Fruit fly (Drosophila melanogaster) whole organism, embryonic: ENCODE measurements around the gene CG9316.

Experiments
- Adf1 ChIP-seq: fragments of 200-800 bp; sonication (Bioruptor generic); IDR thresholded peaks from 2 replicates; pipeline ENCODE4 v1.3.6; 2022; ENCODE audit warnings: missing biosample characterization, missing genetic modification characterization
- Bgb ChIP-seq: fragments of 200-800 bp; sonication (Bioruptor generic); IDR thresholded peaks from 2 replicates; pipeline ENCODE4 v1.3.6; 2022; ENCODE audit warnings: missing biosample characterization, missing genetic modification characterization; ENCODE audit not compliant: partially characterized antibody
- BtbVII ChIP-seq: fragments of 200-800 bp; sonication (Bioruptor generic); optimal IDR thresholded peaks from 3 replicates; lab custom pipeline; 2017; ENCODE audit warnings: missing biosample characterization, mild to moderate bottlenecking, missing genetic modification characterization
- C15 ChIP-seq: fragments of 200-800 bp; sonication (Bioruptor generic); IDR thresholded peaks from 3 replicates; pipeline ENCODE4 v1.3.6; 2022; ENCODE audit warnings: missing biosample characterization, missing genetic modification characterization
- CG10321 ChIP-seq: fragments of 200-800 bp; sonication (Bioruptor generic); IDR thresholded peaks from 2 replicates; pipeline ENCODE4 v1.3.6; 2022; ENCODE audit warnings: missing biosample characterization, missing genetic modification characterization
- CG1603 ChIP-seq: fragments of 200-800 bp; sonication (Bioruptor generic); optimal IDR thresholded peaks from 2 replicates; lab custom pipeline; 2019; ENCODE audit warnings: missing biosample characterization, mild to moderate bottlenecking, missing genetic modification characterization, moderate library complexity
- CG17829 ChIP-seq: fragments of 200-800 bp; optimal IDR thresholded peaks from 2 replicates; lab custom pipeline; 2019; ENCODE audit warnings: missing biosample characterization, mild to moderate bottlenecking, missing genetic modification characterization, moderate library complexity
- CG18011 ChIP-seq: fragments of 200-800 bp; sonication (Bioruptor generic); optimal IDR thresholded peaks from 2 replicates; lab custom pipeline; 2017; ENCODE audit warnings: missing biosample characterization, missing genetic modification characterization, mild to moderate bottlenecking, moderate library complexity, missing genotype
- CG1832 ChIP-seq: fragments of 200-800 bp; sonication (Bioruptor generic); optimal IDR thresholded peaks from 2 replicates; lab custom pipeline; 2017; ENCODE audit warnings: missing biosample characterization, mild to moderate bottlenecking, missing genetic modification characterization, inconsistent platforms
- CG18599 ChIP-seq: fragments of 200-800 bp; sonication (Bioruptor generic); optimal IDR thresholded peaks from 3 replicates; lab custom pipeline; 2017; ENCODE audit warnings: missing biosample characterization, missing genetic modification characterization, mild to moderate bottlenecking, moderate library complexity, missing genetic modification reagents
- CG34422 ChIP-seq: fragments of 200-800 bp; sonication (Bioruptor generic); IDR thresholded peaks from 3 replicates; pipeline ENCODE4 v1.3.6; 2022; ENCODE audit warnings: missing biosample characterization, missing genetic modification characterization
- CG4820 ChIP-seq: fragments of 200-800 bp; sonication (Bioruptor generic); optimal IDR thresholded peaks from 3 replicates; lab custom pipeline; 2016; ENCODE audit warnings: missing biosample characterization, missing genetic modification characterization
- CG6689 ChIP-seq: fragments of 200-800 bp; sonication (Bioruptor generic); IDR thresholded peaks from 2 replicates; pipeline ENCODE4 v1.3.6; 2022; ENCODE audit warnings: missing biosample characterization, missing genetic modification characterization
- CG8765 ChIP-seq: fragments of 200-800 bp; sonication (Bioruptor generic); IDR thresholded peaks from 2 replicates; pipeline ENCODE4 v1.3.6; 2022; ENCODE audit warnings: missing biosample characterization, missing genetic modification characterization
- CTCF ChIP-seq: fragments of 200-800 bp; sonication (Bioruptor generic); optimal IDR thresholded peaks from 2 replicates; lab custom pipeline; 2017; ENCODE audit warnings: missing biosample characterization, mild to moderate bottlenecking, missing genetic modification characterization, moderate library complexity
- Deaf1 ChIP-seq: fragments of 200-800 bp; optimal IDR thresholded peaks from 3 replicates; lab custom pipeline; 2019; ENCODE audit warnings: missing biosample characterization, mild to moderate bottlenecking, missing genetic modification characterization, moderate library complexity
- Drgx ChIP-seq: fragments of 200-800 bp; sonication (Bioruptor generic); IDR thresholded peaks from 2 replicates; pipeline ENCODE4 v1.3.6; 2022; ENCODE audit warnings: missing biosample characterization, missing genetic modification characterization
- Ets65A ChIP-seq: fragments of 200-800 bp; sonication (Bioruptor generic); peaks from one replicate; lab custom pipeline; 2016; ENCODE audit warnings: missing biosample characterization, missing genetic modification characterization
- Hand ChIP-seq: fragments of 200-800 bp; sonication (Bioruptor generic); optimal IDR thresholded peaks from 2 replicates; lab custom pipeline; 2017; ENCODE audit warnings: mild to moderate bottlenecking, missing biosample characterization, missing genetic modification reagents, missing genetic modification characterization
- HmgD ChIP-seq: fragments of 200-800 bp; sonication (Bioruptor generic); optimal IDR thresholded peaks from 3 replicates; lab custom pipeline; 2016; ENCODE audit warnings: missing biosample characterization, missing genetic modification characterization
- Hr39 ChIP-seq: fragments of >200 bp; optimal IDR thresholded peaks from 2 replicates; lab custom pipeline; 2017
- Med ChIP-seq: fragments of 200-800 bp; sonication (Bioruptor generic); peaks from one replicate; lab custom pipeline; 2016; ENCODE audit warnings: missing biosample characterization, missing genetic modification characterization, mild to moderate bottlenecking, inconsistent platforms, moderate library complexity
- Stat92E ChIP-seq, 3 experiments: fragments of >200 bp in 2 of 3; fragments of 200-800 bp in 1 of 3; sonication (Bioruptor generic) in 1 of 3; optimal IDR thresholded peaks; 2 replicates each; lab custom pipeline; 2017 to 2019; ENCODE audit warnings: missing biosample characterization in 3 of 3, missing genetic modification characterization in 3 of 3, mild to moderate bottlenecking in 1 of 3, moderate library complexity in 1 of 3
- chif ChIP-seq, 2 experiments: fragments of 200-800 bp; sonication (Bioruptor generic); optimal IDR thresholded peaks; 3 replicates each; lab custom pipeline; 2016; ENCODE audit warnings: missing biosample characterization in 2 of 2, missing genetic modification characterization in 2 of 2
- chinmo ChIP-seq: fragments of 200-800 bp; sonication (Bioruptor generic); IDR thresholded peaks from 4 replicates; pipeline ENCODE4 v1.3.6; 2022; ENCODE audit warnings: missing biosample characterization, missing genetic modification characterization; ENCODE audit not compliant: partially characterized antibody
- crol ChIP-seq: fragments of 200-800 bp; sonication (Bioruptor generic); IDR thresholded peaks from 2 replicates; pipeline ENCODE4 v1.3.6; 2022; ENCODE audit warnings: missing biosample characterization, missing genetic modification characterization
- crp ChIP-seq, 2 experiments: fragments of 200-800 bp; sonication (Bioruptor generic); optimal IDR thresholded peaks; 2 replicates in 1 of 2; 3 replicates in 1 of 2; lab custom pipeline; 2017; ENCODE audit warnings: missing biosample characterization in 2 of 2, missing genetic modification characterization in 2 of 2, mild to moderate bottlenecking in 1 of 2, moderate library complexity in 1 of 2
- ewg ChIP-seq: fragments of 200-800 bp; sonication (Bioruptor generic); optimal IDR thresholded peaks from 3 replicates; lab custom pipeline; 2017; ENCODE audit warnings: mild to moderate bottlenecking, missing biosample characterization, missing genetic modification reagents, missing genetic modification characterization
- ftz-f1 ChIP-seq: fragments of 200-800 bp; sonication (Bioruptor generic); optimal IDR thresholded peaks from 2 replicates; lab custom pipeline; 2016; ENCODE audit warnings: missing biosample characterization, missing genetic modification characterization
- gcm ChIP-seq: fragments of 200-800 bp; sonication (Bioruptor generic); optimal IDR thresholded peaks from 2 replicates; lab custom pipeline; 2019; ENCODE audit warnings: missing biosample characterization, mild to moderate bottlenecking, missing genetic modification characterization, moderate library complexity
- nmo ChIP-seq: fragments of 200-800 bp; sonication (Bioruptor generic); optimal IDR thresholded peaks from 2 replicates; lab custom pipeline; 2018; ENCODE audit warnings: missing biosample characterization, mild to moderate bottlenecking, missing genetic modification characterization, moderate library complexity
- onecut ChIP-seq: fragments of 200-800 bp; sonication (Bioruptor generic); IDR thresholded peaks from 2 replicates; pipeline ENCODE4 v1.3.6; 2022; ENCODE audit warnings: missing biosample characterization, missing genetic modification characterization
- pnt ChIP-seq: fragments of 200-800 bp; sonication (Bioruptor generic); optimal IDR thresholded peaks from 3 replicates; lab custom pipeline; 2016; ENCODE audit warnings: missing biosample characterization, missing genetic modification characterization
- prd ChIP-seq, 3 experiments: fragments of >200 bp in 2 of 3; fragments of 200-800 bp in 1 of 3; sonication (Bioruptor generic) in 1 of 3; optimal IDR thresholded peaks in 2 of 3; IDR thresholded peaks in 1 of 3; 2 replicates in 2 of 3; 3 replicates in 1 of 3; pipeline versions ENCODE4 v1.3.6 to Lab custom; 2017 to 2022; ENCODE audit warnings: missing biosample characterization in 1 of 3, missing genetic modification characterization in 1 of 3
- salm ChIP-seq: fragments of 200-800 bp; sonication (Bioruptor generic); optimal IDR thresholded peaks from 2 replicates; lab custom pipeline; 2018; ENCODE audit warnings: missing biosample characterization, mild to moderate bottlenecking, missing genetic modification characterization
- scrt ChIP-seq: fragments of 200-800 bp; sonication (Bioruptor generic); optimal IDR thresholded peaks from 2 replicates; lab custom pipeline; 2018; ENCODE audit warnings: missing biosample characterization, mild to moderate bottlenecking, missing genetic modification characterization, moderate library complexity
- sens ChIP-seq: fragments of 200-800 bp; sonication (Bioruptor generic); peaks from one replicate; lab custom pipeline; 2016; ENCODE audit warnings: missing biosample characterization, missing genetic modification characterization
- sisA ChIP-seq: fragments of 200-800 bp; sonication (Bioruptor generic); IDR thresholded peaks from 2 replicates; pipeline ENCODE4 v1.3.6; 2022; ENCODE audit warnings: missing biosample characterization, missing genetic modification characterization
- sob ChIP-seq: fragments of 200-800 bp; sonication (Bioruptor generic); IDR thresholded peaks from 2 replicates; pipeline ENCODE4 v1.3.6; 2022; ENCODE audit warnings: missing biosample characterization, missing genetic modification characterization
- stc ChIP-seq: fragments of 200-800 bp; sonication (Bioruptor generic); IDR thresholded peaks from 2 replicates; pipeline ENCODE4 v1.3.6; 2022; ENCODE audit warnings: missing biosample characterization, missing genetic modification characterization
- usp ChIP-seq: fragments of >200 bp; optimal IDR thresholded peaks from 2 replicates; lab custom pipeline; 2017; ENCODE audit warnings: missing biosample characterization, missing genetic modification characterization
- vvl ChIP-seq: fragments of 200-800 bp; sonication (Bioruptor generic); IDR thresholded peaks from 2 replicates; pipeline ENCODE4 v1.3.6; 2022; ENCODE audit warnings: missing biosample characterization, missing genetic modification characterization

CG9316 gene

DNA sequence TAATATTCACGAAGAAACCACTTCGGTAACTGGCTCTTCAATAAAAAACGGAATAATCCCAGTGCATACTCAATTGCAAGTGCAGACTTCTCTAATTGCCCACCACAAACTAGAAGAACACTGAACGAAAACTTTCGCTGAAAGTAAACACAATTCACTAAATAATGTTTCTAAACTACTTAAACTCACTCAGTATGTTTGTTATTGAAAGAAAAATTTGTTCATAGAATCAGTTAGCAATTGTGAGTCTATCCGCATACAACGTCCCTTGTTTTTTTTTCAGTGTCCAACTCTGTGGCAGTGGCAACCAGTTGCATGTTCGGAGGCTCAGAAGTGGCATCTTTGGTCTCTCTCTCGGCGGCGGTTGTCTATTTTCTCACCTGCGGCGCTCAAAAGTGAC lies 4.9 kb downstream of the CG9316 start (continued):
- TF ChIP-seq chif (GFP tag; optimal IDR thresholded peaks at IDR 0.05; lab: Kevin White, UChicago) (peak; percentile 17 to 21), CG8765 (0 out of 2 replicates have a peak, but pooled peaks have one; percentile 32), pnt (peak; percentile 20), Ets65A (peak; percentile 34), vvl (GFP tag; lab: Robert Waterston, UW) (0 out of 2 replicates have a peak, but pooled peaks have one; percentile 44), sisA (GFP tag; lab: Robert Waterston, UW) (peak; percentile 33; the same call in 1 of the 2 replicates), CG4820 (GFP tag; lab: Kevin White, UChicago) (peak; percentile 23), CG1603 (tag; lab: Kevin White, UChicago) (peak; percentile 54), nmo (GFP tag; lab: Kevin White, UChicago) (peak; percentile 8), prd (optimal IDR thresholded peaks at IDR 0.05; lab: Kevin White, UChicago) (no peak), prd (GFP tag; IDR thresholded peaks at IDR 0.05; lab: Robert Waterston, UW) (peak; percentile 59; the same call in 2 of the 3 replicates), Drgx (GFP tag; lab: Robert Waterston, UW) (peak; percentile 89), crp (GFP tag; optimal IDR thresholded peaks at IDR 0.05; lab: Kevin White, UChicago) (no peak)

dm6 chr2L:20720011-20720410 lies 6.3 kb downstream of the CG9316 start:
- TF ChIP-seq CG6689 (no peak), usp (GFP tag; lab: Kevin White, UChicago) (no peak), gcm (GFP tag; lab: Kevin White, UChicago) (no peak), stc (GFP tag; lab: Robert Waterston, UW) (no peak), crol (peak; percentile 88), Deaf1 (tag; lab: Kevin White, UChicago) (peak; percentile 61), Hand (GFP tag; lab: Kevin White, UChicago) (no peak), sob (no peak), CG10321 (GFP tag; lab: Robert Waterston, UW) (peak; percentile 89), scrt (GFP tag; lab: Kevin White, UChicago) (peak; percentile 26), CG17829 (tag; lab: Kevin White, UChicago) (no peak), ftz-f1 (GFP tag; lab: Kevin White, UChicago) (peak; percentile 13), CTCF (GFP tag; lab: Kevin White, UChicago) (no peak), BtbVII (GFP tag; lab: Kevin White, UChicago) (peak; percentile 96), Med (GFP tag; lab: Kevin White, UChicago) (peak; percentile 69), salm (tag; lab: Kevin White, UChicago) (no peak), chinmo (GFP tag; lab: Robert Waterston, UW) (peak; percentile 64; the same call in 1 of the 4 replicates), C15 (no peak), Hr39 (lab: Kevin White, UChicago) (peak; percentile 11), CG1832 (peak; percentile 60), Adf1 (GFP tag; lab: Robert Waterston, UW) (peak; percentile 73), Stat92E (GFP tag; optimal IDR thresholded peaks at IDR 0.05; lab: Kevin White, UChicago) (no peak), onecut (GFP tag; lab: Robert Waterston, UW) (peak; percentile 97), sens (GFP tag; lab: Kevin White, UChicago) (peak; percentile 69), ewg (GFP tag; lab: Kevin White, UChicago) (peak; percentile 98), Bgb (0 out of 2 replicates have a peak, but pooled peaks have one; percentile 8), CG18599 (peak; percentile 1), HmgD (GFP tag; lab: Kevin White, UChicago) (no peak), CG34422 (peak; percentile 45; the same call in 1 of the 3 replicates), CG18011 (no peak)
